Fruit fly (Drosophila melanogaster): ENCODE results near the gene mus304.

The mus304 gene

dm6 chr3L:18101421-18101996 lies 8.1 kb upstream of the mus304 start (continued):
- peak; percentile 44 for TF ChIP-seq Sox102F (GFP tag; optimal IDR thresholded peaks at IDR 0.05)
- peak; percentile 30; the same call in 1 of the 2 replicates for TF ChIP-seq Xrp1 (GFP tag; IDR thresholded peaks at IDR 0.05)

dm6 chr3L:18102161-18102565 lies 7.5 kb upstream of the mus304 start:
- TF ChIP-seq dysf (GFP tag; IDR thresholded peaks at IDR 0.05) (no peak), dmrt99B (tag; optimal IDR thresholded peaks at IDR 0.05) (peak; percentile 50), CG30403 (GFP tag; optimal IDR thresholded peaks at IDR 0.05) (peak; percentile 1), CG15601 (tag; optimal IDR thresholded peaks at IDR 0.05) (peak; percentile 73), CG10267 (tag; optimal IDR thresholded peaks at IDR 0.05) (peak; percentile 49), Oli (tag; optimal IDR thresholded peaks at IDR 0.05) (peak; percentile 34), dimm (GFP tag; IDR thresholded peaks at IDR 0.05) (no peak), row (GFP tag; IDR thresholded peaks at IDR 0.05) (peak; percentile 47), CG12391 (tag; optimal IDR thresholded peaks at IDR 0.05) (peak; percentile 56), D (optimal IDR thresholded peaks at IDR 0.05) (no peak), D (GFP tag; optimal IDR thresholded peaks at IDR 0.05) (peak; percentile 39), dmrt11E (tag; optimal IDR thresholded peaks at IDR 0.05) (peak; percentile 64), CG8388 (GFP tag; optimal IDR thresholded peaks at IDR 0.05) (peak; percentile 72), CG2678 (tag; optimal IDR thresholded peaks at IDR 0.05) (peak; percentile 61), repo (GFP tag; optimal IDR thresholded peaks at IDR 0.05) (no peak), tll (GFP tag; optimal IDR thresholded peaks at IDR 0.05) (no peak), CG6254 (GFP tag; optimal IDR thresholded peaks at IDR 0.05) (peak; percentile 58), Nf-YB (GFP tag; optimal IDR thresholded peaks at IDR 0.05) (peak; percentile 10), CG10979 (tag; optimal IDR thresholded peaks at IDR 0.05) (peak; percentile 80), CG33557 (GFP tag; optimal IDR thresholded peaks at IDR 0.05) (peak; percentile 30), Ssrp (tag; optimal IDR thresholded peaks at IDR 0.05) (peak; percentile 58), D19B (GFP tag; optimal IDR thresholded peaks at IDR 0.05) (no peak), knrl (GFP tag; IDR thresholded peaks at IDR 0.05; ENCODE audit: partially characterized antibody) (no peak), CG7271 (tag; optimal IDR thresholded peaks at IDR 0.05) (no peak), Asciz (GFP tag; optimal IDR thresholded peaks at IDR 0.05) (peak; percentile 24), CG17361 (GFP tag; IDR thresholded peaks at IDR 0.05) (peak; percentile 69), CG8924 (tag; optimal IDR thresholded peaks at IDR 0.05) (peak; percentile 54), CG7556 (GFP tag; optimal IDR thresholded peaks at IDR 0.05) (peak; percentile 51), Spps (tag; optimal IDR thresholded peaks at IDR 0.05) (peak; percentile 41), sqz (GFP tag; optimal IDR thresholded peaks at IDR 0.05) (peak; percentile 88), Blimp-1 (GFP tag; optimal IDR thresholded peaks at IDR 0.05) (peak; percentile 97), ATbp (GFP tag; optimal IDR thresholded peaks at IDR 0.05) (peak; percentile 53), CG1233 (GFP tag; optimal IDR thresholded peaks at IDR 0.05) (peak; percentile 9), lola (GFP tag; optimal IDR thresholded peaks at IDR 0.05) (peak in 1 of 3 experiments; percentile 73), grau (tag; optimal IDR thresholded peaks at IDR 0.05) (peak; percentile 49), CG30020 (tag; optimal IDR thresholded peaks at IDR 0.05) (peak; percentile 27), phol (tag; optimal IDR thresholded peaks at IDR 0.05) (peak; percentile 65), HmgZ (tag; optimal IDR thresholded peaks at IDR 0.05) (no peak), cg (GFP tag; optimal IDR thresholded peaks at IDR 0.05) (peak; percentile 39), kni (GFP tag; optimal IDR thresholded peaks at IDR 0.05) (peak; percentile 76), tap (tag; optimal IDR thresholded peaks at IDR 0.05) (peak; percentile 37), CG17359 (tag; optimal IDR thresholded peaks at IDR 0.05) (peak; percentile 4), CG14710 (tag; optimal IDR thresholded peaks at IDR 0.05) (peak; percentile 79), ham (GFP tag; IDR thresholded peaks at IDR 0.05) (no peak)
